Worm (Caenorhabditis elegans) whole organism, midembryonic: ENCODE data around the gene cpg-1.

Source experiments
- T22C8.4 ChIP-seq: fragments of 200-800 bp; sonication (Bioruptor generic); IDR thresholded peaks from 2 replicates; pipeline ENCODE4 v1.3.6; 2022; ENCODE audit warnings: missing genetic modification characterization, missing compliant biosample characterization
- flt-1 ChIP-seq: fragments of 200-800 bp; sonication (Bioruptor generic); IDR thresholded peaks from 2 replicates; pipeline ENCODE4 v1.3.6; 2022; ENCODE audit warnings: missing genetic modification characterization, missing compliant biosample characterization
- klf-2 ChIP-seq: fragments of 200-800 bp; sonication (Bioruptor generic); conservative IDR thresholded peaks from 2 replicates; pipeline ENCODE4 v1.3.6; 2022; ENCODE audit warnings: missing genetic modification reagents, missing genetic modification characterization, missing compliant biosample characterization
- med-1 ChIP-seq: sonication (generic microtip); optimal IDR thresholded peaks from 2 replicates; lab custom pipeline; 2017; ENCODE audit warnings: missing genetic modification characterization, mild to moderate bottlenecking, missing compliant biosample characterization, antibody characterized with exemption, missing genetic modification reagents; ENCODE audit not compliant: insufficient read depth

DNA sequence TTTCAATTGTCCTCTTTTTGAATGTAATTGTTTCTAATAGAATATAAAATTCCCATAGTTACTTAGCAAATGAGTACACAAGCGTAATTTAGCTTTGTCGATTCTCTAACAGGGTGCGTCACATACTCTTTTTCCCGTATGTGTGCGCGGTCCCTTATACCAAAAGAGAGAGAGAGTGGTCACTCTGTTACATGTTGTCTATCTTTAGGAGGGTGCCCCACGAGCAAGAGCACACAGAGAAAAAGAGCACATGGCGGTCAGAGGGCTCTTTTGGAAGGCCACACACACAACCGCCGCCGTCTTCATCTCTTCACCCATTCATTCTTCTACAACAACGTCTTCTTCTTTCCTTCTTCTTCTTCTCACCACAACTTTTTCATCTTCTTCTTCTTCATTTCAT lies 24.8 kb downstream of the cpg-1 start:
- no peak for TF ChIP-seq med-1 (GFP tag; lab: Kevin White, UChicago)
- TF ChIP-seq flt-1 (GFP tag; lab: Robert Waterston, UW): no peak
- TF ChIP-seq klf-2 (GFP tag; lab: Robert Waterston, UW): no peak
- no peak for TF ChIP-seq T22C8.4 (GFP tag; lab: Robert Waterston, UW)
